In genomic region chr3L:13026872-13027271, dm6 we compare ENCODE assay signal across 2 fruit fly cellular contexts.
TF ChIP-seq lines count a peak whose summit lies in the region.

No protein-coding gene starts in this region.

- no peak for TF ChIP-seq CTCF in whole organism, embryonic (GFP tag; optimal IDR thresholded peaks at IDR 0.05; lab: Kevin White, UChicago)

TF ChIP-seq in whole organism, embryonic, 481 proteins besides CTCF, POLR2A, EP300 and RAD21:
- TF ChIP-seq Blimp-1 (GFP tag; optimal IDR thresholded peaks at IDR 0.05; lab: Kevin White, UChicago) (peak; percentile 85), vvl (GFP tag; IDR thresholded peaks at IDR 0.05; lab: Robert Waterston, UW) (0 out of 2 replicates have a peak, but pooled peaks have one; percentile 36), Optix (GFP tag; IDR thresholded peaks at IDR 0.05; lab: Robert Waterston, UW) (peak; percentile 17; the same call in 1 of the 3 replicates), kni (GFP tag; optimal IDR thresholded peaks at IDR 0.05; lab: Kevin White, UChicago) (peak; percentile 28), crol (GFP tag; IDR thresholded peaks at IDR 0.05; lab: Robert Waterston, UW) (peak; percentile 44), CG16863 (GFP tag; optimal IDR thresholded peaks at IDR 0.05; lab: Kevin White, UChicago) (no peak)

TF ChIP-seq in whole organism, prepupa, 60 proteins besides CTCF, POLR2A, EP300 and RAD21:
- TF ChIP-seq CG3032 (tag; optimal IDR thresholded peaks at IDR 0.05; lab: Kevin White, UChicago) (no peak), Blimp-1 (GFP tag; optimal IDR thresholded peaks at IDR 0.05; lab: Kevin White, UChicago) (peak; percentile 85)

Comparison
In these comparisons a context has a peak if more than half of its experiments do, and no peak if none do; other contexts are left out.
1. Of the 7 proteins assayed by ChIP-seq in both whole organism, embryonic and whole organism, prepupa: peak only in whole organism, embryonic: none; only in whole organism, prepupa: none; in both: Blimp-1; in neither: 6.